Worm (Caenorhabditis elegans): ENCODE measurements around the gene sos-1.

- TF ChIP-seq him-1 (tag; optimal IDR thresholded peaks at IDR 0.05) (no peak), W03F9.2 (tag; optimal IDR thresholded peaks at IDR 0.05) (no peak), dao-5 (tag; optimal IDR thresholded peaks at IDR 0.05) (no peak)
These were observed 46.5 kb downstream of the sos-1 start for ce11 chrV:4502624-4503023.

Data from whole organism, L4/young adult.